Worm (Caenorhabditis elegans): ENCODE data around the gene nas-19.

The nas-19 gene

DNA sequence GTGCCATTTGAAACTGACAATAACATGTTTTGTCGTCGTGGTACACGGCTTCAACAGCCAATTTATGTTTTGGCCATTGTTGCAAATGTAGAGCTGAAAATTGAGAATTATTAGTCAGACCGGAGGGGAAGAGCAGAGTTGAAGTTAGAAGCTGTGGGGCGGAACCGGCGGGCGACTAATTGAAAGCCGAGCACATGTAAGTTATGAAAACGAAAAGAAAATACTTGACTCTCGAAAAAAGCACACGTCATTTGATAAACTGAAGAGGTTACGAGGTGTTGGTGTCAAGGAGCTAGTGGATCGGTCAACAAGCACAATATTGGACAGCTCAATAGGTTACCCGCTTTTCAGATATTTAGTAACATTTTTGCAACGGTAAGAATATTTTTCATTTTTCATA, 36.4 kb downstream of the nas-19 start, which contains the start of gene dop-5:
TSS of gene dop-5 (minus strand) at position 101 of the 400 bp plus-strand sequence.
- no peak for TF ChIP-seq unc-62 (GFP tag; optimal IDR thresholded peaks at IDR 0.05)

DNA sequence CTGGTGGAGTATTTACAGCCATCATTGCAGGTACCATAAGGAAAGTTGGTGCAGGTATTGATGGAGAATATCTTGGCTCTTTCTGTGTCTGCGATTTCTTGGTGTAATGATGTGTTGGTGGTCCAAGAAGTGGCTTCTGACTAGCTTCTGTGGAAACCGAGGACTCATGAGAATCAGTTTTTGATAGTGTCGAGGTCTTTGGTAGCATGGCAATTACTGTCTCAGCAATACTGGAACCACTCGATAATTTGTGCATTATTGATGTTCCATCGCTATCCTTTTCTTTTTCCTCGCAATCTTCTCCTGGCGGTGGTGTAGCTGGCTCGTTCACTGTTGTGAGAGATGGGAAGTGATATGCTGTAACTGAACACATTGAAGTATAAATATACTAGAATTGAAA, 38.9 kb downstream of the nas-19 start:
- no peak for TF ChIP-seq unc-62 (GFP tag; optimal IDR thresholded peaks at IDR 0.05)

ce11 chrV:11354264-11354663, 48.2 kb downstream of the nas-19 start:
- TF ChIP-seq unc-62 (GFP tag; optimal IDR thresholded peaks at IDR 0.05) = no peak

DNA sequence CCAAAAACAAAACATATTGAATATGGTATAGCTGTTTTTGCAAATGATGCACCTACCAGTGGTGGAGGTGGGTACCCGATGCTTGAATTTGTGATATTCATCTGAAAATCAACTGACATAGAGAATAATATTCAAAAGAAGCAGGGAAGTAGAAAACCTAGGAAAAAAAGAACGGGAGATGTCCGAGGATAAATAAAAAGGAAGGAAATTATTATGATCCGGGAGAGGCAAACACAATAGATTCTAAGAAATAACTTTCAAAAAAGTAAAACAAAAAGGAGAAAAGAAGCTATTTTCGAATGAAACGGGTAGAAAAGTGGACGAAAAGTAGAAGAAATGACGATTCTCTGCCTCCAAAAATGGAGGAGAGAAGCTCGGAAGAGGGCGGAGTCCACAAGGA, 49.6 kb downstream of the nas-19 start, which contains the start of gene npr-25:
TSS of gene npr-25 (minus strand) at position 101 of the 400 bp plus-strand sequence.
- no peak for TF ChIP-seq unc-62 (GFP tag; optimal IDR thresholded peaks at IDR 0.05)

DNA sequence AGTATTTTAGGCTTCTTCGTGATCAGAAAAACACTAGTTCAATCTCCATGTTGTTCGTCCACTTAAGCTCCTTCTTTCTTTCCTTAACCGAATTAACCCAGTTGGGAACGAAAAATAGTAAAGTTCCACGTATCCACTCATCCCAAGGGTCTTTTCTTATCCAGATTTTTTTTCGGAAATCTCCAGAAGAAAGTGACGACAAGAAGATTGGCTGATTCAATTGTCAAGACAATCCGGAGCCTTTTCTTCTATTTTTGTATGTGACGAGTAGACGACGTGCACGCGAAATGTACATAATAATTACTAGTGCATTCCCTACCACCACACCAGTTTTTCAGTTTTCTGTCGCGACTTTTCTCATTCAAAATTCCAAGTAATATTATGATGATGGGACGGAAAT, 51.2 kb downstream of the nas-19 start:
- no peak for TF ChIP-seq unc-62 (GFP tag; optimal IDR thresholded peaks at IDR 0.05)

Data from whole organism, dauer.